Fruit fly (Drosophila melanogaster): ENCODE data around the gene aust.

The aust gene

DNA sequence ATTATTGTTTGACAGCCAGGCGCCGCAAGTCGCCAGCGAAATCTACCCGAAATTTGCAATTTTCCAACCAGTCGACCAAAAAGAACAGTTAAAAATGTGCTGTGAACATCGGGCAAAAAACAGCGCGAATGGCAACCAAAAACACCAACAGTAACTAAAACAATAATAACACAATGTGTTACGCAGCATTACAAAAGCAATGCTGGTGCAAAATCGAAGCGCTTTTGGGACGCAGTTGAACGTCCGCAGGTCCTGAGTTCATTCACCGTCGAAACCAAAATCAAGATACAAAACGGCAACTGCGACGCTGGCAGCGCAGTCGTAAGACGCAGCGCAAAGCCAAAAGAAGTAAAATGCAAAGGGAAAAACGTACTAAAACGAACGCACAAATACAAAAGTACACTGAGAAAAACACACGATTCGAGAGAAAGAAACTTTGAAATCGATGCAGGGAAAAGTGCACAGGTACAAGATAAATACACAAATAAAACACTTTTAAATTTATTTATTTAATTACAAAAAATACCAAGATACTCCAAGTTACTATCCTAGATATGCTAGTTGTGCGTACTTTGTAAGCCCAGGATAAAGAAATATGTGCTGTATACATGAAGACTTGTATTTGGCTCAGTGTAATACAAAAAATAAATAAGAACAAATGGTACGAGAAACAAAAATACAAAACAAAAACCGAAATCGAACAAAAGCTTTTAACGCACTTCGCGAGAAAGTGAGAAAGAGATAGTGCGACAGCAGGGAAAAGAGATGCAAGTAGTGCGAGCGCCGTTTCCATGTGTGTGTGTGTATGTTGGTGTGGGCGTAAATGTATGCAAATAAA lies 39.8 kb downstream of the aust start (continued):
- no peak for TF ChIP-seq dati (GFP tag; IDR thresholded peaks at IDR 0.05)
- no peak for TF ChIP-seq CG15479 (GFP tag; optimal IDR thresholded peaks at IDR 0.05)
- TF ChIP-seq CG10654 (GFP tag; optimal IDR thresholded peaks at IDR 0.05): peak; percentile 9
- no peak for TF ChIP-seq pfk (GFP tag; optimal IDR thresholded peaks at IDR 0.05)
- TF ChIP-seq Elba2 (GFP tag; optimal IDR thresholded peaks at IDR 0.05): no peak
- TF ChIP-seq sug (tag; optimal IDR thresholded peaks at IDR 0.05): peak; percentile 48
- no peak for TF ChIP-seq shn (GFP tag; optimal IDR thresholded peaks at IDR 0.05)
- TF ChIP-seq CG6254 (GFP tag; optimal IDR thresholded peaks at IDR 0.05): peak; percentile 54
- no peak for TF ChIP-seq TFAM (GFP tag; optimal IDR thresholded peaks at IDR 0.05)
- TF ChIP-seq CG13894 (tag; optimal IDR thresholded peaks at IDR 0.05): peak; percentile 9
- TF ChIP-seq CG6654 (GFP tag; optimal IDR thresholded peaks at IDR 0.05): no peak
- peak; percentile 55 for TF ChIP-seq CG6765 (GFP tag; optimal IDR thresholded peaks at IDR 0.05)
- no peak for TF ChIP-seq tll (GFP tag; optimal IDR thresholded peaks at IDR 0.05)
- TF ChIP-seq CoRest (tag; optimal IDR thresholded peaks at IDR 0.05): peak; percentile 72
- no peak for TF ChIP-seq CG7271 (tag; optimal IDR thresholded peaks at IDR 0.05)
- peak; percentile 12 for TF ChIP-seq Jarid2 (GFP tag; optimal IDR thresholded peaks at IDR 0.05)
- no peak for TF ChIP-seq MESR4 (GFP tag; optimal IDR thresholded peaks at IDR 0.05)
- peak; percentile 77 for TF ChIP-seq Hmr (GFP tag; optimal IDR thresholded peaks at IDR 0.05)
- TF ChIP-seq repo (GFP tag; optimal IDR thresholded peaks at IDR 0.05): no peak
- TF ChIP-seq CG12104 (GFP tag; optimal IDR thresholded peaks at IDR 0.05): peak; percentile 44
- TF ChIP-seq Hr51 (GFP tag; optimal IDR thresholded peaks at IDR 0.05): peak in 1 of 2 experiments; percentile 73
- peak; percentile 81 for TF ChIP-seq CG11504 (tag; optimal IDR thresholded peaks at IDR 0.05)
- TF ChIP-seq Hey (tag; optimal IDR thresholded peaks at IDR 0.05): no peak
- TF ChIP-seq gfzf (GFP tag; optimal IDR thresholded peaks at IDR 0.05): no peak
- TF ChIP-seq Sry-β (GFP tag; optimal IDR thresholded peaks at IDR 0.05): no peak
- TF ChIP-seq CG18619 (GFP tag; optimal IDR thresholded peaks at IDR 0.05): peak; percentile 62
- TF ChIP-seq lov (optimal IDR thresholded peaks at IDR 0.05): no peak
- no peak for TF ChIP-seq lov (GFP tag; IDR thresholded peaks at IDR 0.05)
- peak; percentile 3 for TF ChIP-seq Usf (GFP tag; optimal IDR thresholded peaks at IDR 0.05)
- TF ChIP-seq CG14965 (GFP tag; optimal IDR thresholded peaks at IDR 0.05; ENCODE audit: borderline replicate concordance): no peak
- peak; percentile 55 for TF ChIP-seq CG2120 (GFP tag; optimal IDR thresholded peaks at IDR 0.05)
- TF ChIP-seq vvl (GFP tag; IDR thresholded peaks at IDR 0.05): peak; percentile 73; the same call in 1 of the 2 replicates
- peak; percentile 71 for TF ChIP-seq CG18599 (GFP tag; optimal IDR thresholded peaks at IDR 0.05)
- no peak for TF ChIP-seq en (GFP tag; optimal IDR thresholded peaks at IDR 0.05)
- no peak for TF ChIP-seq amos (GFP tag; IDR thresholded peaks at IDR 0.05; ENCODE audit: partially characterized antibody)
- no peak for TF ChIP-seq CG10959 (GFP tag; IDR thresholded peaks at IDR 0.05)
- no peak for TF ChIP-seq CG10431 (GFP tag; optimal IDR thresholded peaks at IDR 0.05)
- no peak for TF ChIP-seq Camta (GFP tag; optimal IDR thresholded peaks at IDR 0.05)
- TF ChIP-seq CG34376 (GFP tag; optimal IDR thresholded peaks at IDR 0.05): no peak
- peak; percentile 50; the same call in 1 of the 2 replicates for TF ChIP-seq stc (GFP tag; IDR thresholded peaks at IDR 0.05)
- no peak for TF ChIP-seq CG13624 (GFP tag; optimal IDR thresholded peaks at IDR 0.05)
- peak in 1 of 2 experiments; percentile 25 for TF ChIP-seq Hr78 (GFP tag; optimal IDR thresholded peaks at IDR 0.05)
- no peak for TF ChIP-seq kah (GFP tag; optimal IDR thresholded peaks at IDR 0.05)
- TF ChIP-seq Bdp1 (GFP tag; optimal IDR thresholded peaks at IDR 0.05): peak; percentile 34
- TF ChIP-seq dm (GFP tag; optimal IDR thresholded peaks at IDR 0.05): no peak
- peak; percentile 76 for TF ChIP-seq CG8924 (tag; optimal IDR thresholded peaks at IDR 0.05)
- TF ChIP-seq Side (GFP tag; optimal IDR thresholded peaks at IDR 0.05): no peak
- TF ChIP-seq gcm (GFP tag; optimal IDR thresholded peaks at IDR 0.05): peak; percentile 33

Measured in whole organism, embryonic.